Worm (Caenorhabditis elegans) whole organism, dauer: ENCODE results near the gene F59A6.2.

Experiments used
- unc-62 ChIP-seq: sonication (generic microtip); optimal IDR thresholded peaks from 2 replicates; lab custom pipeline; 2017; ENCODE audit warnings: missing biosample characterization, missing genetic modification reagents, missing genetic modification characterization

The F59A6.2 gene

ce11 chrII:4999122-4999521 lies 15.4 kb upstream of the F59A6.2 start, which contains the start of gene citk-2:
Gene citk-2, plus strand, starts transcription at chrII:4999520.
- TF ChIP-seq unc-62 = no peak

- TF ChIP-seq unc-62 = no peak
Observed at ce11 chrII:5001866-5002265, 12.6 kb upstream of the F59A6.2 start.

- TF ChIP-seq unc-62 = no peak
Observed at ce11 chrII:5003660-5004059, 10.8 kb upstream of the F59A6.2 start, which contains the start of gene F59A6.10. Gene F59A6.10, plus strand, starts transcription at chrII:5003960.

ce11 chrII:5004781-5005180 lies 9.7 kb upstream of the F59A6.2 start, which contains the start of gene F59A6.4:
Gene F59A6.4, plus strand, starts transcription at chrII:5005081.
- TF ChIP-seq unc-62 = no peak

ce11 chrII:5008033-5008432 lies 6.5 kb upstream of the F59A6.2 start, which contains the start of gene F59A6.3:
Gene F59A6.3, plus strand, starts transcription at chrII:5008333.
- TF ChIP-seq unc-62 = no peak

- TF ChIP-seq unc-62 = no peak
Observed at ce11 chrII:5011978-5012377, 2.5 kb upstream of the F59A6.2 start, which contains the start of gene F59A6.12. Gene F59A6.12, minus strand, starts transcription at chrII:5012078.

ce11 chrII:5016144-5016543 lies 1.6 kb downstream of the F59A6.2 start:
- TF ChIP-seq unc-62 = no peak

- no peak for TF ChIP-seq unc-62
Observed at ce11 chrII:5016977-5017585, 2.6 kb downstream of the F59A6.2 start.

- TF ChIP-seq unc-62 = no peak
Observed at ce11 chrII:5018578-5018977, 4.1 kb downstream of the F59A6.2 start.

- no peak for TF ChIP-seq unc-62
Observed at ce11 chrII:5019389-5020108, 5.0 kb downstream of the F59A6.2 start.

- no peak for TF ChIP-seq unc-62
Observed at ce11 chrII:5020513-5021081, 6.1 kb downstream of the F59A6.2 start.

ce11 chrII:5021518-5021917 lies 7.0 kb downstream of the F59A6.2 start:
- TF ChIP-seq unc-62 = no peak

ce11 chrII:5022381-5022855 lies 7.9 kb downstream of the F59A6.2 start, which contains the start of the genes nsy-1 and F59A6.13:
Gene nsy-1, plus strand, starts transcription at chrII:5022757.
Gene F59A6.13, plus strand, starts transcription at chrII:5022805.
- TF ChIP-seq unc-62 = no peak

ce11 chrII:5027952-5028351 lies 13.5 kb downstream of the F59A6.2 start:
- TF ChIP-seq unc-62 = no peak

ce11 chrII:5031612-5032011 lies 17.1 kb downstream of the F59A6.2 start, which contains the start of gene wdr-83:
Gene wdr-83, minus strand, starts transcription at chrII:5031712.
- TF ChIP-seq unc-62 = no peak

ce11 chrII:5032669-5033068 lies 18.2 kb downstream of the F59A6.2 start:
- no peak for TF ChIP-seq unc-62

ce11 chrII:5033935-5034334 lies 19.4 kb downstream of the F59A6.2 start, which contains the start of gene F33G12.3:
Gene F33G12.3, minus strand, starts transcription at chrII:5034035.
- TF ChIP-seq unc-62 = no peak
